Fruit fly (Drosophila melanogaster) whole organism, embryonic: ENCODE results near the gene Pka-C3.

Experiments
- Abd-B ChIP-seq: fragments of 200-800 bp; sonication (Bioruptor generic); optimal IDR thresholded peaks from 2 replicates; lab custom pipeline; 2018; ENCODE audit warnings: missing biosample characterization, mild to moderate bottlenecking, missing genetic modification characterization, moderate library complexity
- Awh ChIP-seq: fragments of 200-800 bp; sonication (Bioruptor generic); IDR thresholded peaks from 2 replicates; pipeline ENCODE4, ENCODE4 v1.3.6; 2022; ENCODE audit warnings: missing biosample characterization, missing genetic modification characterization
- CG10147 ChIP-seq: fragments of 200-800 bp; sonication (Bioruptor generic); optimal IDR thresholded peaks from 2 replicates; lab custom pipeline; 2019; ENCODE audit warnings: missing biosample characterization, mild to moderate bottlenecking, missing genetic modification characterization, moderate library complexity
- CG10267 ChIP-seq: fragments of 200-800 bp; sonication (Bioruptor generic); optimal IDR thresholded peaks from 2 replicates; lab custom pipeline; 2018; ENCODE audit warnings: missing biosample characterization, mild to moderate bottlenecking, missing genetic modification characterization, moderate library complexity
- CG10431 ChIP-seq: fragments of 200-800 bp; sonication (Bioruptor generic); optimal IDR thresholded peaks from 3 replicates; lab custom pipeline; 2018; ENCODE audit warnings: missing biosample characterization, mild to moderate bottlenecking, missing genetic modification characterization
- CG10462 ChIP-seq: fragments of 200-800 bp; sonication (Bioruptor generic); optimal IDR thresholded peaks from 2 replicates; lab custom pipeline; 2016; ENCODE audit warnings: missing biosample characterization, missing genetic modification characterization
- CG10654 ChIP-seq: fragments of 200-800 bp; sonication (Bioruptor generic); optimal IDR thresholded peaks from 2 replicates; lab custom pipeline; 2016; ENCODE audit warnings: missing biosample characterization, missing genetic modification characterization
- CG11247 ChIP-seq: fragments of 200-800 bp; sonication (Bioruptor generic); IDR thresholded peaks from 2 replicates; pipeline ENCODE4 v1.3.6; 2022; ENCODE audit warnings: missing biosample characterization, missing genetic modification characterization
- CG11695 ChIP-seq: fragments of 200-800 bp; sonication (Bioruptor generic); IDR thresholded peaks from 3 replicates; pipeline ENCODE4 v1.3.6; 2022; ENCODE audit warnings: missing biosample characterization, missing genetic modification characterization
- CG12299 ChIP-seq: fragments of 200-800 bp; sonication (Bioruptor generic); optimal IDR thresholded peaks from 2 replicates; lab custom pipeline; 2018; ENCODE audit warnings: missing biosample characterization, mild to moderate bottlenecking, missing genetic modification characterization
- CG14050 ChIP-seq: fragments of 200-800 bp; sonication (Bioruptor generic); IDR thresholded peaks from 3 replicates; pipeline ENCODE4 v1.3.6; 2022; ENCODE audit warnings: missing biosample characterization, missing genetic modification characterization
- CG1603 ChIP-seq: fragments of 200-800 bp; sonication (Bioruptor generic); optimal IDR thresholded peaks from 2 replicates; lab custom pipeline; 2019; ENCODE audit warnings: missing biosample characterization, mild to moderate bottlenecking, missing genetic modification characterization, moderate library complexity
- CG1647 ChIP-seq: fragments of 200-800 bp; sonication (Bioruptor generic); optimal IDR thresholded peaks from 3 replicates; lab custom pipeline; 2016; ENCODE audit warnings: missing biosample characterization, missing genetic modification characterization
- CG17186 ChIP-seq: fragments of 200-800 bp; sonication (Bioruptor generic); optimal IDR thresholded peaks from 3 replicates; lab custom pipeline; 2017; ENCODE audit warnings: missing biosample characterization, missing genetic modification reagents, missing genetic modification characterization
- CG2678 ChIP-seq: fragments of 200-800 bp; sonication (Bioruptor generic); optimal IDR thresholded peaks from 3 replicates; lab custom pipeline; 2019; ENCODE audit warnings: missing biosample characterization, mild to moderate bottlenecking, missing genetic modification characterization, moderate library complexity
- CG4424 ChIP-seq: fragments of 200-800 bp; sonication (Bioruptor generic); optimal IDR thresholded peaks from 3 replicates; lab custom pipeline; 2016; ENCODE audit warnings: missing biosample characterization, missing genetic modification characterization
- CG7987 ChIP-seq: fragments of 200-800 bp; sonication (Bioruptor generic); optimal IDR thresholded peaks from 2 replicates; lab custom pipeline; 2018; ENCODE audit warnings: missing biosample characterization, mild to moderate bottlenecking, missing genetic modification characterization, moderate library complexity
- CG9437 ChIP-seq: fragments of 200-800 bp; sonication (Bioruptor generic); optimal IDR thresholded peaks from 2 replicates; lab custom pipeline; 2018; ENCODE audit warnings: missing biosample characterization, mild to moderate bottlenecking, missing genetic modification characterization
- CG9727 ChIP-seq: fragments of 200-800 bp; sonication (Bioruptor generic); optimal IDR thresholded peaks from 3 replicates; lab custom pipeline; 2017; ENCODE audit warnings: missing biosample characterization, mild to moderate bottlenecking, missing genetic modification characterization
- CTCF ChIP-seq: fragments of 200-800 bp; sonication (Bioruptor generic); optimal IDR thresholded peaks from 2 replicates; lab custom pipeline; 2017; ENCODE audit warnings: missing biosample characterization, mild to moderate bottlenecking, missing genetic modification characterization, moderate library complexity
- Chrac-16 ChIP-seq: fragments of 200-800 bp; sonication (Bioruptor generic); optimal IDR thresholded peaks from 3 replicates; lab custom pipeline; 2016; ENCODE audit warnings: missing biosample characterization, missing genetic modification characterization
- Dfd ChIP-seq, 2 experiments: fragments of >200 bp; optimal IDR thresholded peaks; 2 replicates each; lab custom pipeline; 2017; ENCODE audit warnings: missing biosample characterization in 2 of 2, missing genetic modification characterization in 2 of 2
- Jarid2 ChIP-seq: fragments of 200-800 bp; sonication (Bioruptor generic); optimal IDR thresholded peaks from 3 replicates; lab custom pipeline; 2017; ENCODE audit warnings: mild to moderate bottlenecking, missing biosample characterization, missing genetic modification reagents, missing genetic modification characterization
- Myb ChIP-seq: fragments of 200-800 bp; sonication (Bioruptor generic); optimal IDR thresholded peaks from 2 replicates; lab custom pipeline; 2016; ENCODE audit warnings: missing biosample characterization, missing genetic modification characterization
- Neu2 ChIP-seq: fragments of 200-800 bp; sonication (Bioruptor generic); optimal IDR thresholded peaks from 3 replicates; lab custom pipeline; 2016; ENCODE audit warnings: missing biosample characterization, missing genetic modification characterization, borderline replicate concordance
- Nf-YC ChIP-seq: fragments of 200-800 bp; optimal IDR thresholded peaks from 3 replicates; lab custom pipeline; 2019; ENCODE audit warnings: missing biosample characterization, mild to moderate bottlenecking, missing genetic modification characterization, moderate library complexity
- Sox102F ChIP-seq: fragments of 200-800 bp; sonication (Bioruptor generic); optimal IDR thresholded peaks from 2 replicates; lab custom pipeline; 2018; ENCODE audit warnings: missing biosample characterization, mild to moderate bottlenecking, missing genetic modification characterization, moderate library complexity
- Stat92E ChIP-seq, 3 experiments: fragments of >200 bp in 2 of 3; fragments of 200-800 bp in 1 of 3; sonication (Bioruptor generic) in 1 of 3; optimal IDR thresholded peaks; 2 replicates each; lab custom pipeline; 2017 to 2019; ENCODE audit warnings: missing biosample characterization in 3 of 3, missing genetic modification characterization in 3 of 3, mild to moderate bottlenecking in 1 of 3, moderate library complexity in 1 of 3
- abd-A ChIP-seq: fragments of 200-800 bp; sonication (Bioruptor generic); optimal IDR thresholded peaks from 3 replicates; lab custom pipeline; 2019; ENCODE audit warnings: missing biosample characterization, mild to moderate bottlenecking, missing genetic modification characterization, moderate library complexity
- bcd ChIP-seq: fragments of 200-800 bp; sonication (Bioruptor generic); optimal IDR thresholded peaks from 2 replicates; lab custom pipeline; 2017; ENCODE audit warnings: missing biosample characterization, mild to moderate bottlenecking, missing genetic modification characterization
- ci ChIP-seq: fragments of 200-800 bp; sonication (Bioruptor generic); IDR thresholded peaks from 3 replicates; pipeline ENCODE4 v1.3.6; 2022; ENCODE audit warnings: missing biosample characterization, missing genetic modification characterization
- crc ChIP-seq: fragments of 200-800 bp; sonication (Bioruptor generic); optimal IDR thresholded peaks from 2 replicates; lab custom pipeline; 2016; ENCODE audit warnings: missing biosample characterization, missing genetic modification characterization
- dmrt11E ChIP-seq: fragments of 200-800 bp; sonication (Bioruptor generic); optimal IDR thresholded peaks from 3 replicates; lab custom pipeline; 2018; ENCODE audit warnings: missing biosample characterization, mild to moderate bottlenecking, missing genetic modification characterization, moderate library complexity
- inv ChIP-seq: fragments of 200-800 bp; sonication (Bioruptor generic); IDR thresholded peaks from 2 replicates; pipeline ENCODE4 v1.3.6; 2022; ENCODE audit warnings: missing biosample characterization, missing genetic modification characterization; ENCODE audit not compliant: partially characterized antibody
- jumu ChIP-seq: fragments of 200-800 bp; sonication (Bioruptor generic); optimal IDR thresholded peaks from 3 replicates; lab custom pipeline; 2016; ENCODE audit warnings: missing biosample characterization, missing genetic modification characterization
- lab ChIP-seq: fragments of 200-800 bp; sonication (Bioruptor generic); optimal IDR thresholded peaks from 3 replicates; lab custom pipeline; 2017; ENCODE audit warnings: missing biosample characterization, missing genetic modification characterization, mild to moderate bottlenecking, moderate library complexity, missing genetic modification reagents
- lilli ChIP-seq: fragments of 200-800 bp; sonication (Bioruptor generic); optimal IDR thresholded peaks from 3 replicates; lab custom pipeline; 2016; ENCODE audit warnings: missing biosample characterization, missing genetic modification characterization
- lmd ChIP-seq: fragments of 200-800 bp; sonication (Bioruptor generic); IDR thresholded peaks from 2 replicates; pipeline ENCODE4 v1.3.6; 2022; ENCODE audit warnings: missing biosample characterization, missing genetic modification characterization
- lola ChIP-seq, 3 experiments: fragments of >200 bp in 2 of 3; fragments of 200-800 bp in 1 of 3; sonication (Bioruptor generic) in 1 of 3; optimal IDR thresholded peaks; 2 replicates each; lab custom pipeline; 2017 to 2019; ENCODE audit warnings: missing biosample characterization in 3 of 3, missing genetic modification characterization in 3 of 3, mild to moderate bottlenecking in 1 of 3, moderate library complexity in 1 of 3
- nmo ChIP-seq: fragments of 200-800 bp; sonication (Bioruptor generic); optimal IDR thresholded peaks from 2 replicates; lab custom pipeline; 2018; ENCODE audit warnings: missing biosample characterization, mild to moderate bottlenecking, missing genetic modification characterization, moderate library complexity
- otp ChIP-seq: fragments of 200-800 bp; sonication (Bioruptor generic); IDR thresholded peaks from 3 replicates; pipeline ENCODE4, ENCODE4 v1.3.6; 2022; ENCODE audit warnings: missing biosample characterization, missing genetic modification characterization
- pros ChIP-seq: fragments of 200-800 bp; sonication (Bioruptor generic); optimal IDR thresholded peaks from 3 replicates; lab custom pipeline; 2019; ENCODE audit warnings: missing biosample characterization, mild to moderate bottlenecking, missing genetic modification characterization, moderate library complexity
- pum ChIP-seq: fragments of 200-800 bp; sonication (Bioruptor generic); optimal IDR thresholded peaks from 2 replicates; lab custom pipeline; 2016; ENCODE audit warnings: missing biosample characterization, missing genetic modification characterization
- rib ChIP-seq: fragments of 200-800 bp; sonication (Bioruptor generic); IDR thresholded peaks from 2 replicates; pipeline ENCODE4 v1.3.6; 2022; ENCODE audit warnings: missing biosample characterization, missing genetic modification characterization
- scrt ChIP-seq: fragments of 200-800 bp; sonication (Bioruptor generic); optimal IDR thresholded peaks from 2 replicates; lab custom pipeline; 2018; ENCODE audit warnings: missing biosample characterization, mild to moderate bottlenecking, missing genetic modification characterization, moderate library complexity
- sna ChIP-seq: fragments of 200-800 bp; sonication (Bioruptor generic); IDR thresholded peaks from 2 replicates; pipeline ENCODE4 v1.3.6; 2022; ENCODE audit warnings: missing biosample characterization, missing genetic modification characterization; ENCODE audit not compliant: partially characterized antibody
- tx ChIP-seq: fragments of 200-800 bp; sonication (Bioruptor generic); optimal IDR thresholded peaks from 2 replicates; lab custom pipeline; 2016; ENCODE audit warnings: missing biosample characterization, missing genetic modification characterization
- unpg ChIP-seq: fragments of 200-800 bp; sonication (Bioruptor generic); optimal IDR thresholded peaks from 3 replicates; lab custom pipeline; 2018; ENCODE audit warnings: missing biosample characterization, mild to moderate bottlenecking, missing genetic modification characterization, moderate library complexity
- wor ChIP-seq: fragments of 200-800 bp; sonication (Bioruptor generic); IDR thresholded peaks from 2 replicates; pipeline ENCODE4 v1.3.6; 2022; ENCODE audit warnings: missing biosample characterization, missing genetic modification characterization
- zen2 ChIP-seq: fragments of 200-800 bp; sonication (Bioruptor generic); IDR thresholded peaks from 3 replicates; pipeline ENCODE4 v1.3.6; 2022; ENCODE audit warnings: missing biosample characterization, missing genetic modification characterization; ENCODE audit not compliant: partially characterized antibody

Gene Pka-C3

DNA sequence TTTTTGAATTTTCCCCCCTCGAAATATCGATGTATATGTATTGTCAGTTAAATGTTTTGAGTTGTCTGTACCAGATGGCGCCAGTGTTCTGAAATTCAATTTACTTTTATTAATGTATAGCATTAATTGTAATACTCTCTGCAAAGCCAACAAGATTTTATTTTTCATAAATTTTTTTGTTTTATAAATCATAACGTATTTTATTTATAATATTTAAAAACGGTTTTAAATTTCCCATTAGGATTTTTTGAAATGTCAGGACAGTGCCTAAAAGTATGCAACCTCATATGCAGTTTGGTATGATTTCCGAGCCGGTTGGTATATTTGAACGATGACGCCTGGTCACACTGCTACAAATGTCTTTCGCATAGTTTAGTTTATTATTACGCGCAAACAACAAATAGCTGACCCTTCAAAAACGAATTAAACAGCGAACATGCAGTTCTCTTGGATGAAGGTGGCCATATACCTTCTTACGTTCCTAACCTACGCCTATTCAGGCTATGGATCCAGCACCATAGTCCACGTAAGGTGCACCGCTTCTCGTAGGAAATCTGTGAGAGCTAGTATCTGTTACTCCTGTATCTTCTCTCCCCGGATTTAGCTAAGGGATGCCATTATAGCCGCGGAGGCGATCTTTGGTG is at the start of gene Pka-C3, which contains the start of gene GXIVsPLA2:
TSS of gene Pka-C3 (minus strand) at position 14 of the 644 bp plus-strand sequence.
TSS of gene GXIVsPLA2 (plus strand) at position 313 of the 644 bp plus-strand sequence.
- peak; percentile 27 for TF ChIP-seq nmo (GFP tag; lab: Kevin White, UChicago)
- TF ChIP-seq CTCF (GFP tag; lab: Kevin White, UChicago): peak; percentile 95
- TF ChIP-seq CG1647 (GFP tag; lab: Kevin White, UChicago): no peak
- TF ChIP-seq ci (GFP tag; lab: Robert Waterston, UW): no peak
- no peak for TF ChIP-seq CG10654
- TF ChIP-seq pros: no peak
- TF ChIP-seq Nf-YC: peak; percentile 26
- TF ChIP-seq Sox102F (GFP tag; lab: Kevin White, UChicago): no peak
- TF ChIP-seq jumu (GFP tag; lab: Kevin White, UChicago): no peak
- TF ChIP-seq pum (GFP tag; lab: Kevin White, UChicago): no peak
- no peak for TF ChIP-seq bcd (GFP tag; lab: Kevin White, UChicago)
- TF ChIP-seq Chrac-16 (GFP tag; lab: Kevin White, UChicago): no peak
- TF ChIP-seq sna (GFP tag; lab: Robert Waterston, UW): no peak
- TF ChIP-seq tx (GFP tag; lab: Kevin White, UChicago): no peak
- peak; percentile 15 for TF ChIP-seq abd-A (tag; lab: Kevin White, UChicago)
- no peak for TF ChIP-seq CG1603
- TF ChIP-seq CG4424 (GFP tag; lab: Kevin White, UChicago): peak; percentile 12
- no peak for TF ChIP-seq Dfd (GFP tag; optimal IDR thresholded peaks at IDR 0.05; lab: Kevin White, UChicago)
- no peak for TF ChIP-seq Stat92E (GFP tag; optimal IDR thresholded peaks at IDR 0.05; lab: Kevin White, UChicago)
- no peak for TF ChIP-seq Awh (GFP tag; lab: Robert Waterston, UW)
- peak; percentile 30 for TF ChIP-seq CG2678
- no peak for TF ChIP-seq CG7987 (GFP tag; lab: Kevin White, UChicago)
- peak; percentile 26 for TF ChIP-seq CG12299 (tag; lab: Kevin White, UChicago)
- no peak for TF ChIP-seq CG11695 (GFP tag; lab: Robert Waterston, UW)
- no peak for TF ChIP-seq lola (GFP tag; optimal IDR thresholded peaks at IDR 0.05; lab: Kevin White, UChicago)
- TF ChIP-seq scrt (GFP tag; lab: Kevin White, UChicago): no peak
- TF ChIP-seq rib (GFP tag; lab: Robert Waterston, UW): no peak
- TF ChIP-seq otp: no peak
- TF ChIP-seq CG14050 (GFP tag; lab: Robert Waterston, UW): no peak
- no peak for TF ChIP-seq wor (GFP tag; lab: Robert Waterston, UW)
- peak; percentile 41 for TF ChIP-seq Myb
- TF ChIP-seq inv (GFP tag; lab: Robert Waterston, UW): no peak; the same call in 1 of the 2 replicates
- no peak for TF ChIP-seq unpg (GFP tag; lab: Kevin White, UChicago)
- TF ChIP-seq CG11247 (GFP tag; lab: Robert Waterston, UW): no peak
- no peak for TF ChIP-seq CG9437 (GFP tag; lab: Kevin White, UChicago)
- TF ChIP-seq crc (GFP tag; lab: Kevin White, UChicago): no peak
- no peak for TF ChIP-seq Jarid2
- no peak for TF ChIP-seq CG10431 (GFP tag; lab: Kevin White, UChicago)
- TF ChIP-seq lmd (GFP tag; lab: Robert Waterston, UW): no peak
- no peak for TF ChIP-seq CG9727 (GFP tag; lab: Kevin White, UChicago)
- no peak for TF ChIP-seq CG10462
- TF ChIP-seq CG10267 (tag; lab: Kevin White, UChicago): peak; percentile 66
- peak; percentile 7 for TF ChIP-seq Abd-B
- no peak for TF ChIP-seq zen2 (GFP tag; lab: Robert Waterston, UW)
- no peak for TF ChIP-seq dmrt11E
- no peak for TF ChIP-seq lab (GFP tag; lab: Kevin White, UChicago)
- no peak for TF ChIP-seq lilli (GFP tag; lab: Kevin White, UChicago)
- TF ChIP-seq CG17186 (GFP tag; lab: Kevin White, UChicago): no peak
- TF ChIP-seq CG10147 (GFP tag; lab: Kevin White, UChicago): no peak
- TF ChIP-seq Neu2 (GFP tag; lab: Kevin White, UChicago): no peak
